Fruit fly (Drosophila melanogaster) whole organism, embryonic: ENCODE results near the gene Tssk.
A peak's percentile ranks its signal among the peaks of the same experiment; 100 is the strongest.

Source experiments
- ATbp ChIP-seq: fragments of 200-800 bp; sonication (Bioruptor generic); optimal IDR thresholded peaks from 2 replicates; lab custom pipeline; 2017; ENCODE audit warnings: missing biosample characterization, mild to moderate bottlenecking, missing genetic modification characterization, missing genetic modification reagents
- B-H2 ChIP-seq: fragments of 200-800 bp; sonication (Bioruptor generic); optimal IDR thresholded peaks from 2 replicates; lab custom pipeline; 2018; ENCODE audit warnings: missing biosample characterization, mild to moderate bottlenecking, missing genetic modification characterization
- Bteb2 ChIP-seq: fragments of 200-800 bp; sonication (Bioruptor generic); optimal IDR thresholded peaks from 2 replicates; lab custom pipeline; 2016; ENCODE audit warnings: missing biosample characterization, missing genetic modification characterization
- CG10543 ChIP-seq: fragments of 200-800 bp; sonication (Bioruptor generic); optimal IDR thresholded peaks from 3 replicates; lab custom pipeline; 2017; ENCODE audit warnings: missing biosample characterization, mild to moderate bottlenecking, missing genetic modification characterization, moderate library complexity
- CG11398 ChIP-seq: fragments of 200-800 bp; sonication (Bioruptor generic); optimal IDR thresholded peaks from 2 replicates; lab custom pipeline; 2016; ENCODE audit warnings: missing biosample characterization, missing genetic modification characterization
- CG12391 ChIP-seq: fragments of 200-800 bp; sonication (Bioruptor generic); optimal IDR thresholded peaks from 3 replicates; lab custom pipeline; 2018; ENCODE audit warnings: missing biosample characterization, mild to moderate bottlenecking, missing genetic modification characterization, moderate library complexity
- CG12659 ChIP-seq: fragments of 200-800 bp; sonication (Bioruptor generic); optimal IDR thresholded peaks from 3 replicates; lab custom pipeline; 2017; ENCODE audit warnings: mild to moderate bottlenecking, missing biosample characterization, missing genetic modification reagents, missing genetic modification characterization
- CG13424 ChIP-seq: fragments of 200-800 bp; sonication (Bioruptor generic); optimal IDR thresholded peaks from 2 replicates; lab custom pipeline; 2019; ENCODE audit warnings: missing biosample characterization, mild to moderate bottlenecking, missing genetic modification characterization, moderate library complexity
- CG16779 ChIP-seq: fragments of 200-800 bp; sonication (Bioruptor generic); IDR thresholded peaks from 2 replicates; pipeline ENCODE4 v1.3.6; 2022; ENCODE audit warnings: missing biosample characterization, missing genetic modification characterization
- CG16863 ChIP-seq: fragments of 200-800 bp; sonication (Bioruptor generic); optimal IDR thresholded peaks from 3 replicates; lab custom pipeline; 2016; ENCODE audit warnings: missing biosample characterization, missing genetic modification characterization
- CG17361 ChIP-seq: fragments of 200-800 bp; sonication (Bioruptor generic); IDR thresholded peaks from 3 replicates; pipeline ENCODE4 v1.3.6; 2022; ENCODE audit warnings: missing biosample characterization, missing genetic modification characterization
- CG17802 ChIP-seq: fragments of 200-800 bp; sonication (Bioruptor generic); optimal IDR thresholded peaks from 2 replicates; lab custom pipeline; 2018; ENCODE audit warnings: missing biosample characterization, mild to moderate bottlenecking, missing genetic modification characterization, moderate library complexity
- CG17829 ChIP-seq: fragments of 200-800 bp; optimal IDR thresholded peaks from 2 replicates; lab custom pipeline; 2019; ENCODE audit warnings: missing biosample characterization, mild to moderate bottlenecking, missing genetic modification characterization, moderate library complexity
- CG1792 ChIP-seq: fragments of 200-800 bp; sonication (Bioruptor generic); optimal IDR thresholded peaks from 2 replicates; lab custom pipeline; 2016; ENCODE audit warnings: missing biosample characterization, missing genetic modification characterization
- CG2875 ChIP-seq: fragments of 200-800 bp; sonication (Bioruptor generic); optimal IDR thresholded peaks from 2 replicates; lab custom pipeline; 2017; ENCODE audit warnings: missing biosample characterization, mild to moderate bottlenecking, missing genetic modification characterization, missing genetic modification reagents
- CG31224 ChIP-seq: fragments of 200-800 bp; sonication (Bioruptor generic); IDR thresholded peaks from 2 replicates; pipeline ENCODE4 v1.3.6; 2022; ENCODE audit warnings: missing biosample characterization, missing genetic modification characterization
- CG34422 ChIP-seq: fragments of 200-800 bp; sonication (Bioruptor generic); IDR thresholded peaks from 3 replicates; pipeline ENCODE4 v1.3.6; 2022; ENCODE audit warnings: missing biosample characterization, missing genetic modification characterization
- CG4424 ChIP-seq: fragments of 200-800 bp; sonication (Bioruptor generic); optimal IDR thresholded peaks from 3 replicates; lab custom pipeline; 2016; ENCODE audit warnings: missing biosample characterization, missing genetic modification characterization
- CG4820 ChIP-seq: fragments of 200-800 bp; sonication (Bioruptor generic); optimal IDR thresholded peaks from 3 replicates; lab custom pipeline; 2016; ENCODE audit warnings: missing biosample characterization, missing genetic modification characterization
- CG6791 ChIP-seq: fragments of 200-800 bp; sonication (Bioruptor generic); IDR thresholded peaks from 3 replicates; pipeline ENCODE4 v1.3.6; 2022; ENCODE audit warnings: missing biosample characterization, missing genetic modification characterization; ENCODE audit not compliant: partially characterized antibody
- CG9609 ChIP-seq: fragments of 200-800 bp; sonication (Bioruptor generic); optimal IDR thresholded peaks from 3 replicates; lab custom pipeline; 2016; ENCODE audit warnings: missing biosample characterization, missing genetic modification characterization
- Dll ChIP-seq: fragments of 200-800 bp; sonication (Bioruptor generic); IDR thresholded peaks from 4 replicates; pipeline ENCODE4 v1.3.6; 2022; ENCODE audit warnings: missing biosample characterization, missing genetic modification characterization; ENCODE audit not compliant: partially characterized antibody
- Drgx ChIP-seq: fragments of 200-800 bp; sonication (Bioruptor generic); IDR thresholded peaks from 2 replicates; pipeline ENCODE4 v1.3.6; 2022; ENCODE audit warnings: missing biosample characterization, missing genetic modification characterization
- Eip74EF ChIP-seq, 2 experiments: fragments of 200-800 bp in 1 of 2; fragments of >200 bp in 1 of 2; sonication (Bioruptor generic) in 1 of 2; optimal IDR thresholded peaks; 2 replicates each; lab custom pipeline; 2017 to 2019; ENCODE audit warnings: missing biosample characterization in 2 of 2, missing genetic modification characterization in 2 of 2, mild to moderate bottlenecking in 1 of 2, moderate library complexity in 1 of 2
- Fer2 ChIP-seq: fragments of 200-800 bp; sonication (Bioruptor generic); optimal IDR thresholded peaks from 2 replicates; lab custom pipeline; 2018; ENCODE audit warnings: missing biosample characterization, mild to moderate bottlenecking, missing genetic modification characterization, moderate library complexity
- Fer3 ChIP-seq: fragments of 200-800 bp; sonication (Bioruptor generic); optimal IDR thresholded peaks from 2 replicates; lab custom pipeline; 2018; ENCODE audit warnings: missing biosample characterization, mild to moderate bottlenecking, missing genetic modification characterization, moderate library complexity
- Gug ChIP-seq: fragments of 200-800 bp; sonication (Bioruptor generic); IDR thresholded peaks from 4 replicates; pipeline ENCODE4 v1.3.6; 2022; ENCODE audit warnings: missing biosample characterization, missing genetic modification characterization
- HLH4C ChIP-seq: fragments of 200-800 bp; sonication (Bioruptor generic); IDR thresholded peaks from 3 replicates; pipeline ENCODE4 v1.3.6; 2022; ENCODE audit warnings: missing biosample characterization, missing genetic modification characterization; ENCODE audit not compliant: partially characterized antibody
- Nf-YC ChIP-seq: fragments of 200-800 bp; optimal IDR thresholded peaks from 3 replicates; lab custom pipeline; 2019; ENCODE audit warnings: missing biosample characterization, mild to moderate bottlenecking, missing genetic modification characterization, moderate library complexity
- Pdp1 ChIP-seq, 2 experiments: fragments of 200-800 bp; sonication (Bioruptor generic); optimal IDR thresholded peaks; 3 replicates each; lab custom pipeline; 2016; ENCODE audit warnings: missing biosample characterization in 2 of 2, missing genetic modification characterization in 2 of 2, mild to moderate bottlenecking in 1 of 2, moderate library complexity in 1 of 2
- al ChIP-seq: fragments of 200-800 bp; sonication (Bioruptor generic); IDR thresholded peaks from 2 replicates; pipeline ENCODE4 v1.3.6; 2022; ENCODE audit warnings: missing biosample characterization, missing genetic modification characterization
- br ChIP-seq: fragments of >200 bp; optimal IDR thresholded peaks from 2 replicates; lab custom pipeline; 2017
- btn ChIP-seq: fragments of 200-800 bp; sonication (Bioruptor generic); optimal IDR thresholded peaks from 2 replicates; lab custom pipeline; 2016; ENCODE audit warnings: missing biosample characterization, missing genetic modification characterization
- da ChIP-seq: fragments of 200-800 bp; sonication (Bioruptor generic); optimal IDR thresholded peaks from 2 replicates; lab custom pipeline; 2016; ENCODE audit warnings: missing biosample characterization, missing genetic modification characterization
- dpn ChIP-seq, 2 experiments: fragments of 200-800 bp; sonication (Bioruptor generic); optimal IDR thresholded peaks; 3 replicates each; lab custom pipeline; 2016; ENCODE audit warnings: missing biosample characterization in 2 of 2, missing genetic modification characterization in 2 of 2
- exex ChIP-seq: fragments of 200-800 bp; sonication (Bioruptor generic); optimal IDR thresholded peaks from 4 replicates; lab custom pipeline; 2018; ENCODE audit warnings: missing biosample characterization, mild to moderate bottlenecking, missing genetic modification characterization, moderate library complexity
- ftz-f1 ChIP-seq: fragments of 200-800 bp; sonication (Bioruptor generic); optimal IDR thresholded peaks from 2 replicates; lab custom pipeline; 2016; ENCODE audit warnings: missing biosample characterization, missing genetic modification characterization
- grn ChIP-seq: fragments of 200-800 bp; sonication (Bioruptor generic); optimal IDR thresholded peaks from 3 replicates; lab custom pipeline; 2017; ENCODE audit warnings: missing biosample characterization, missing genetic modification characterization
- gsb-n ChIP-seq: fragments of 200-800 bp; sonication (Bioruptor generic); optimal IDR thresholded peaks from 3 replicates; lab custom pipeline; 2018; ENCODE audit warnings: missing biosample characterization, mild to moderate bottlenecking, missing genetic modification characterization
- hbn ChIP-seq: fragments of 200-800 bp; sonication (Bioruptor generic); IDR thresholded peaks from 2 replicates; pipeline ENCODE4 v1.3.6; 2022; ENCODE audit warnings: missing biosample characterization, missing genetic modification characterization; ENCODE audit not compliant: partially characterized antibody
- lab ChIP-seq: fragments of 200-800 bp; sonication (Bioruptor generic); optimal IDR thresholded peaks from 3 replicates; lab custom pipeline; 2017; ENCODE audit warnings: missing biosample characterization, missing genetic modification characterization, mild to moderate bottlenecking, moderate library complexity, missing genetic modification reagents
- lmd ChIP-seq: fragments of 200-800 bp; sonication (Bioruptor generic); IDR thresholded peaks from 2 replicates; pipeline ENCODE4 v1.3.6; 2022; ENCODE audit warnings: missing biosample characterization, missing genetic modification characterization
- luna ChIP-seq: fragments of 200-800 bp; sonication (Bioruptor generic); optimal IDR thresholded peaks from 2 replicates; lab custom pipeline; 2016; ENCODE audit warnings: missing biosample characterization, missing genetic modification characterization
- nau ChIP-seq: fragments of 200-800 bp; sonication (Bioruptor generic); optimal IDR thresholded peaks from 3 replicates; lab custom pipeline; 2017; ENCODE audit warnings: missing biosample characterization, mild to moderate bottlenecking, missing genetic modification characterization, missing genetic modification reagents
- seq ChIP-seq: fragments of 200-800 bp; sonication (Bioruptor generic); IDR thresholded peaks from 2 replicates; pipeline ENCODE4 v1.3.6; 2022; ENCODE audit warnings: missing biosample characterization, missing genetic modification characterization
- shn ChIP-seq: fragments of 200-800 bp; sonication (Bioruptor generic); optimal IDR thresholded peaks from 3 replicates; lab custom pipeline; 2016; ENCODE audit warnings: missing biosample characterization, missing genetic modification characterization
- so ChIP-seq: fragments of 200-800 bp; sonication (Bioruptor generic); IDR thresholded peaks from 3 replicates; pipeline ENCODE4 v1.3.6; 2022; ENCODE audit warnings: missing biosample characterization, missing genetic modification characterization
- tio ChIP-seq: fragments of 200-800 bp; sonication (Bioruptor generic); optimal IDR thresholded peaks from 2 replicates; lab custom pipeline; 2017; ENCODE audit warnings: missing biosample characterization, missing genetic modification characterization, inconsistent platforms
- trem ChIP-seq: fragments of 200-800 bp; optimal IDR thresholded peaks from 3 replicates; lab custom pipeline; 2019; ENCODE audit warnings: missing biosample characterization, mild to moderate bottlenecking, missing genetic modification characterization, moderate library complexity
- unpg ChIP-seq: fragments of 200-800 bp; sonication (Bioruptor generic); optimal IDR thresholded peaks from 3 replicates; lab custom pipeline; 2018; ENCODE audit warnings: missing biosample characterization, mild to moderate bottlenecking, missing genetic modification characterization, moderate library complexity

Gene Tssk

DNA sequence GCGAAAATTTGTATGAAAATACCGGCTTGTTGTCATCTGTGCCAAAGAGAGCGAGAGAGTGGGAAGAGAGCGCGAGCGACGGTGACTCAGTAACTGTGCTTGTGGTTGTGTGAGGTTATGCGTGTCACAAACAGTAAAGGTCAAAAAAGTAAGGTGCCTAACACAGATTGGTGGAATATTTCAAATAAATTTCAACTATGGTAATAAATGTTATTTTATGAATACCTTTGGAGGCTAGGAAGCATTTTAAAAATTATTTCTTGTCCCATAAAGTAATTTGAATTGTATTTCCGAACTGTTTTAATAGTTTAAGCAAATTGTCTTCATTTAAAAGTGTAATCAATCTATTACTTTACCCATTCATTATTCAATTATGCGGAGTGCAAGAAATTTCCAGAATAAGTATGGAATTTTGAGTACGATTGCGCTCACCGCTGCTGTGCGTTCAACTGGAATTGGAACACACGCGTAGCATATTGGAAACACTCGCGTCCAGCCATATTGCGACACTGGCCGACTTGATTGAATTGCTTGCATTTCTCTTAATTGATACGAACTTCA lies 24.7 kb upstream of the Tssk start (continued):
- TF ChIP-seq dpn (GFP tag; optimal IDR thresholded peaks at IDR 0.05; lab: Kevin White, UChicago) (peak; percentile 93 to 96), lmd (GFP tag; lab: Robert Waterston, UW) (peak; percentile 95), exex (tag; lab: Kevin White, UChicago) (peak; percentile 64), al (GFP tag; lab: Robert Waterston, UW) (peak; percentile 85), Pdp1 (GFP tag; optimal IDR thresholded peaks at IDR 0.05; lab: Kevin White, UChicago) (peak; percentile 87 to 93), Drgx (peak; percentile 94), hbn (no peak), Dll (GFP tag; lab: Robert Waterston, UW) (no peak), lab (GFP tag; lab: Kevin White, UChicago) (peak; percentile 93), da (GFP tag; lab: Kevin White, UChicago) (peak; percentile 79), luna (GFP tag; lab: Kevin White, UChicago) (peak; percentile 76), CG13424 (peak; percentile 96), CG31224 (peak; percentile 81), Fer2 (peak; percentile 85), CG1792 (peak; percentile 86), CG17361 (GFP tag; lab: Robert Waterston, UW) (peak; percentile 98), CG16779 (GFP tag; lab: Robert Waterston, UW) (peak; percentile 53; the same call in 1 of the 2 replicates), shn (GFP tag; lab: Kevin White, UChicago) (peak; percentile 94), Eip74EF (GFP tag; optimal IDR thresholded peaks at IDR 0.05; lab: Kevin White, UChicago) (peak in 1 of 2 experiments; percentile 91), br (lab: Kevin White, UChicago) (no peak), CG34422 (GFP tag; lab: Robert Waterston, UW) (peak; percentile 86), CG2875 (GFP tag; lab: Kevin White, UChicago) (peak; percentile 91), unpg (GFP tag; lab: Kevin White, UChicago) (peak; percentile 95), B-H2 (peak; percentile 69), nau (GFP tag; lab: Kevin White, UChicago) (peak; percentile 93), Bteb2 (GFP tag; lab: Kevin White, UChicago) (peak; percentile 95), CG16863 (peak; percentile 94), ATbp (peak; percentile 91), Nf-YC (tag; lab: Kevin White, UChicago) (peak; percentile 84), gsb-n (tag; lab: Kevin White, UChicago) (peak; percentile 90), tio (GFP tag; lab: Kevin White, UChicago) (peak; percentile 97), CG4424 (peak; percentile 94), ftz-f1 (GFP tag; lab: Kevin White, UChicago) (no peak), CG11398 (GFP tag; lab: Kevin White, UChicago) (peak; percentile 88), Gug (GFP tag; lab: Robert Waterston, UW) (peak; percentile 81), seq (GFP tag; lab: Robert Waterston, UW) (peak; percentile 94), HLH4C (GFP tag; lab: Robert Waterston, UW) (no peak), CG17829 (peak; percentile 95), grn (GFP tag; lab: Kevin White, UChicago) (no peak), btn (GFP tag; lab: Kevin White, UChicago) (peak; percentile 69), trem (peak; percentile 89), CG12659 (GFP tag; lab: Kevin White, UChicago) (peak; percentile 98), CG6791 (GFP tag; lab: Robert Waterston, UW) (no peak), Fer3 (tag; lab: Kevin White, UChicago) (peak; percentile 90), CG12391 (peak; percentile 97), CG17802 (tag; lab: Kevin White, UChicago) (peak; percentile 43), CG4820 (GFP tag; lab: Kevin White, UChicago) (peak; percentile 89), so (peak; percentile 95), CG9609 (GFP tag; lab: Kevin White, UChicago) (peak; percentile 95), CG10543 (GFP tag; lab: Kevin White, UChicago) (peak; percentile 83)
